Fruit fly (Drosophila melanogaster) whole organism, prepupa: ENCODE results near the gene frc.

Source experiments
- CG10669 ChIP-seq: fragments of 200-800 bp; sonication (Bioruptor generic); optimal IDR thresholded peaks from 3 replicates; lab custom pipeline; 2018; ENCODE audit warnings: missing biosample characterization, mild to moderate bottlenecking, missing genetic modification characterization, moderate library complexity
- CG11294 ChIP-seq: fragments of 200-800 bp; sonication (Bioruptor generic); IDR thresholded peaks from 2 replicates; pipeline ENCODE4 v1.3.6; 2022; ENCODE audit warnings: missing biosample characterization, missing genetic modification characterization
- CG11762 ChIP-seq: fragments of 200-800 bp; sonication (Bioruptor generic); optimal IDR thresholded peaks from 3 replicates; lab custom pipeline; 2016; ENCODE audit warnings: missing biosample characterization, missing genetic modification characterization; ENCODE audit not compliant: insufficient read depth
- CG11902 ChIP-seq: fragments of 200-800 bp; sonication (Bioruptor generic); optimal IDR thresholded peaks from 3 replicates; lab custom pipeline; 2016; ENCODE audit warnings: missing biosample characterization, missing genetic modification characterization
- CG16779 ChIP-seq: fragments of 200-800 bp; sonication (Bioruptor generic); optimal IDR thresholded peaks from 3 replicates; lab custom pipeline; 2017; ENCODE audit warnings: missing biosample characterization, mild to moderate bottlenecking, missing genetic modification characterization
- CG3032 ChIP-seq: fragments of 200-800 bp; optimal IDR thresholded peaks from 2 replicates; lab custom pipeline; 2019; ENCODE audit warnings: missing biosample characterization, mild to moderate bottlenecking, missing genetic modification characterization, moderate library complexity
- CG31627 ChIP-seq: fragments of 200-800 bp; sonication (Bioruptor generic); optimal IDR thresholded peaks from 3 replicates; lab custom pipeline; 2016; ENCODE audit warnings: missing biosample characterization, missing genetic modification characterization
- CG32006 ChIP-seq: fragments of 200-800 bp; sonication (Bioruptor generic); optimal IDR thresholded peaks from 3 replicates; lab custom pipeline; 2017; ENCODE audit warnings: missing biosample characterization, mild to moderate bottlenecking, missing genetic modification characterization
- CG34406 ChIP-seq: fragments of 200-800 bp; sonication (Bioruptor generic); optimal IDR thresholded peaks from 3 replicates; lab custom pipeline; 2016; ENCODE audit warnings: missing biosample characterization, missing genetic modification characterization
- CG3919 ChIP-seq: fragments of 200-800 bp; sonication (Bioruptor generic); optimal IDR thresholded peaks from 3 replicates; lab custom pipeline; 2016; ENCODE audit warnings: missing biosample characterization, missing genetic modification characterization
- CG4318 ChIP-seq: fragments of 200-800 bp; sonication (Bioruptor generic); optimal IDR thresholded peaks from 3 replicates; lab custom pipeline; 2017; ENCODE audit warnings: missing biosample characterization, mild to moderate bottlenecking, missing genetic modification characterization
- CG6163 ChIP-seq: fragments of 200-800 bp; sonication (Bioruptor generic); IDR thresholded peaks from 3 replicates; pipeline ENCODE4 v1.3.6; 2022; ENCODE audit warnings: missing biosample characterization, missing genetic modification characterization
- CG6276 ChIP-seq: fragments of 200-800 bp; sonication (Bioruptor generic); optimal IDR thresholded peaks from 2 replicates; lab custom pipeline; 2017; ENCODE audit warnings: missing biosample characterization, mild to moderate bottlenecking, missing genetic modification characterization
- CG6792 ChIP-seq: fragments of 200-800 bp; sonication (Bioruptor generic); optimal IDR thresholded peaks from 3 replicates; lab custom pipeline; 2016; ENCODE audit warnings: missing biosample characterization, missing genetic modification characterization
- CG6854 ChIP-seq: fragments of 200-800 bp; sonication (Bioruptor generic); optimal IDR thresholded peaks from 2 replicates; lab custom pipeline; 2017; ENCODE audit warnings: missing biosample characterization, mild to moderate bottlenecking, missing genetic modification characterization
- CG7368 ChIP-seq: fragments of 200-800 bp; sonication (Bioruptor generic); optimal IDR thresholded peaks from 3 replicates; lab custom pipeline; 2016; ENCODE audit warnings: missing biosample characterization, missing genetic modification characterization
- CG8119 ChIP-seq: fragments of 200-800 bp; sonication (Bioruptor generic); IDR thresholded peaks from 3 replicates; pipeline ENCODE4 v1.3.6; 2022; ENCODE audit warnings: missing biosample characterization, missing genetic modification characterization
- CG8319 ChIP-seq: fragments of 200-800 bp; sonication (Bioruptor generic); optimal IDR thresholded peaks from 3 replicates; lab custom pipeline; 2016; ENCODE audit warnings: missing biosample characterization, missing genetic modification characterization
- CG8632 ChIP-seq: fragments of 200-800 bp; sonication (Bioruptor generic); optimal IDR thresholded peaks from 3 replicates; lab custom pipeline; 2016; ENCODE audit warnings: missing biosample characterization, missing genetic modification characterization
- Eip75B ChIP-seq: fragments of 200-800 bp; sonication (Bioruptor generic); optimal IDR thresholded peaks from 3 replicates; lab custom pipeline; 2016; ENCODE audit warnings: missing biosample characterization, missing genetic modification characterization
- Eip78C ChIP-seq: fragments of 200-800 bp; sonication (Bioruptor generic); peaks from one replicate; lab custom pipeline; 2016; ENCODE audit warnings: missing biosample characterization, missing genetic modification characterization
- Eip93F ChIP-seq: fragments of 200-800 bp; sonication (Bioruptor generic); optimal IDR thresholded peaks from 2 replicates; lab custom pipeline; 2016; ENCODE audit warnings: missing biosample characterization, mild to moderate bottlenecking, missing genetic modification characterization
- Ets21C ChIP-seq: fragments of 200-800 bp; sonication (Bioruptor generic); optimal IDR thresholded peaks from 3 replicates; lab custom pipeline; 2016; ENCODE audit warnings: missing biosample characterization, missing genetic modification characterization
- Ets96B ChIP-seq: fragments of 200-800 bp; optimal IDR thresholded peaks from 2 replicates; lab custom pipeline; 2019; ENCODE audit warnings: missing biosample characterization, mild to moderate bottlenecking, missing genetic modification characterization, moderate library complexity
- Hr38 ChIP-seq: sonication (Bioruptor generic); optimal IDR thresholded peaks from 2 replicates; lab custom pipeline; 2016; ENCODE audit warnings: missing biosample characterization, missing genetic modification characterization
- Hr39 ChIP-seq: fragments of 200-800 bp; sonication (Bioruptor generic); optimal IDR thresholded peaks from 2 replicates; lab custom pipeline; 2016; ENCODE audit warnings: missing biosample characterization, missing genetic modification characterization
- Hr4 ChIP-seq: fragments of 200-800 bp; sonication (Bioruptor generic); optimal IDR thresholded peaks from 3 replicates; lab custom pipeline; 2016; ENCODE audit warnings: missing biosample characterization, missing genetic modification characterization
- Met ChIP-seq: fragments of 200-800 bp; sonication (Bioruptor generic); optimal IDR thresholded peaks from 3 replicates; lab custom pipeline; 2016; ENCODE audit warnings: missing biosample characterization, missing genetic modification characterization
- OdsH ChIP-seq: fragments of 200-800 bp; sonication (Bioruptor generic); optimal IDR thresholded peaks from 3 replicates; lab custom pipeline; 2016; ENCODE audit warnings: missing biosample characterization, missing genetic modification characterization
- Smox ChIP-seq: fragments of 200-800 bp; sonication (Bioruptor generic); optimal IDR thresholded peaks from 3 replicates; lab custom pipeline; 2016; ENCODE audit warnings: missing biosample characterization, missing genetic modification characterization
- Sox102F ChIP-seq: fragments of 200-800 bp; sonication (Bioruptor generic); optimal IDR thresholded peaks from 2 replicates; lab custom pipeline; 2016; ENCODE audit warnings: missing biosample characterization, mild to moderate bottlenecking, missing genetic modification characterization
- Sox14 ChIP-seq: fragments of 200-800 bp; sonication (Bioruptor generic); optimal IDR thresholded peaks from 3 replicates; lab custom pipeline; 2016; ENCODE audit warnings: missing biosample characterization, missing genetic modification characterization
- achi ChIP-seq: fragments of 200-800 bp; sonication (Bioruptor generic); optimal IDR thresholded peaks from 3 replicates; lab custom pipeline; 2016; ENCODE audit warnings: missing biosample characterization, missing genetic modification characterization
- acj6 ChIP-seq: fragments of 200-800 bp; sonication (Bioruptor generic); optimal IDR thresholded peaks from 3 replicates; lab custom pipeline; 2016; ENCODE audit warnings: missing biosample characterization, missing genetic modification characterization
- cyc ChIP-seq: fragments of 200-800 bp; sonication (Bioruptor generic); optimal IDR thresholded peaks from 3 replicates; lab custom pipeline; 2016; ENCODE audit warnings: missing biosample characterization, missing genetic modification characterization
- dac ChIP-seq: fragments of 200-800 bp; sonication (Bioruptor generic); optimal IDR thresholded peaks from 2 replicates; lab custom pipeline; 2017; ENCODE audit warnings: missing biosample characterization, mild to moderate bottlenecking, missing genetic modification characterization
- dsx ChIP-seq: fragments of 200-800 bp; optimal IDR thresholded peaks from 3 replicates; lab custom pipeline; 2019; ENCODE audit warnings: missing biosample characterization, mild to moderate bottlenecking, missing genetic modification characterization, moderate library complexity; ENCODE audit not compliant: poor library complexity, severe bottlenecking
- eg ChIP-seq: fragments of 200-800 bp; sonication (Bioruptor generic); IDR thresholded peaks from 3 replicates; pipeline ENCODE4 v1.3.6; 2022; ENCODE audit warnings: missing biosample characterization, missing genetic modification characterization
- esn ChIP-seq: fragments of 200-800 bp; sonication (Bioruptor generic); optimal IDR thresholded peaks from 2 replicates; lab custom pipeline; 2016; ENCODE audit warnings: missing biosample characterization, mild to moderate bottlenecking, missing genetic modification characterization, moderate library complexity
- fd59A ChIP-seq: fragments of 200-800 bp; sonication (Bioruptor generic); optimal IDR thresholded peaks from 2 replicates; lab custom pipeline; 2017; ENCODE audit warnings: missing biosample characterization, mild to moderate bottlenecking, missing genetic modification characterization, missing genetic modification reagents
- fd85E ChIP-seq: fragments of 200-800 bp; sonication (Bioruptor generic); optimal IDR thresholded peaks from 3 replicates; lab custom pipeline; 2016; ENCODE audit warnings: missing biosample characterization, missing genetic modification characterization
- fkh ChIP-seq: fragments of 200-800 bp; sonication (Bioruptor generic); optimal IDR thresholded peaks from 3 replicates; lab custom pipeline; 2017; ENCODE audit warnings: missing biosample characterization, mild to moderate bottlenecking, missing genetic modification characterization, moderate library complexity
- lz ChIP-seq: fragments of 200-800 bp; sonication (Bioruptor generic); optimal IDR thresholded peaks from 3 replicates; lab custom pipeline; 2016; ENCODE audit warnings: missing biosample characterization, missing genetic modification characterization
- pdm3 ChIP-seq: fragments of 200-800 bp; sonication (Bioruptor generic); optimal IDR thresholded peaks from 3 replicates; lab custom pipeline; 2016; ENCODE audit warnings: missing biosample characterization, missing genetic modification characterization
- ss ChIP-seq, 2 experiments: fragments of 200-800 bp; sonication (Bioruptor generic); optimal IDR thresholded peaks; 2 replicates in 1 of 2; 3 replicates in 1 of 2; lab custom pipeline; 2017 to 2018; ENCODE audit warnings: mild to moderate bottlenecking in 2 of 2, missing biosample characterization in 2 of 2, missing genetic modification characterization in 2 of 2, moderate library complexity in 1 of 2
- svp ChIP-seq: fragments of 200-800 bp; sonication (Bioruptor generic); peaks from one replicate; lab custom pipeline; 2016; ENCODE audit warnings: missing biosample characterization, missing genetic modification characterization
- topi ChIP-seq: fragments of 200-800 bp; sonication (Bioruptor generic); optimal IDR thresholded peaks from 3 replicates; lab custom pipeline; 2016; ENCODE audit warnings: missing biosample characterization, missing genetic modification characterization
- vri ChIP-seq: fragments of 200-800 bp; sonication (Bioruptor generic); optimal IDR thresholded peaks from 3 replicates; lab custom pipeline; 2016; ENCODE audit warnings: missing biosample characterization, mild to moderate bottlenecking, missing genetic modification characterization

frc gene

DNA sequence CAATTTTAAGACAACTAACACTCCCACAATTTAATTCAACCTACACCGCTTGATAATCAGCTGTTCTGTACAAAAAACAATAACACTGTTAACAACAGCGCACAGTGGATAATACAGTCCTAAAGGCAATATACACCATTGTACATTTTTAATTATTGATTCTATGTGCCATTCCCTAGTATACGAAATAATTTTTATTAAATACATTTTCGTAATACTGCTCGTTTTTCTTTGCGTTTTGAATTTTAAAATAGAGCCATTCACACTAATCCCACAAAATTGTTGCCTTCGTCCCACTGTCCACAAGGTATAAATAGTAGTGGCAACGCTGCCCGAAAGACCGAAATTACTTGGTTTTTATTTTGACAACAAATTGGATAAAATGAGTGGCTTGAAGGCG, 565 bp upstream of the frc start, which contains the start of the genes Coq4 and CG32176 (continued):
- TF ChIP-seq CG6276 (GFP tag; lab: Kevin White, UChicago) (peak; percentile 89), CG32006 (peak; percentile 97), CG7368 (GFP tag; lab: Kevin White, UChicago) (peak; percentile 96), Eip93F (GFP tag; lab: Kevin White, UChicago) (peak; percentile 93), CG3032 (tag; lab: Kevin White, UChicago) (peak; percentile 96), CG31627 (GFP tag; lab: Kevin White, UChicago) (peak; percentile 99), Smox (GFP tag; lab: Kevin White, UChicago) (peak; percentile 98), fd59A (peak; percentile 88), CG11294 (GFP tag; lab: Robert Waterston, UW) (peak; percentile 92), OdsH (GFP tag; lab: Kevin White, UChicago) (peak; percentile 99), Ets21C (GFP tag; lab: Kevin White, UChicago) (peak; percentile 98), eg (GFP tag; lab: Robert Waterston, UW) (peak; percentile 97), lz (peak; percentile 98), Hr38 (GFP tag; lab: Kevin White, UChicago) (peak; percentile 96), CG8119 (GFP tag; lab: Robert Waterston, UW) (peak; percentile 93), dsx (GFP tag; lab: Kevin White, UChicago) (peak; percentile 90), fd85E (peak; percentile 94), CG3919 (GFP tag; lab: Kevin White, UChicago) (peak; percentile 98), Sox14 (peak; percentile 98), esn (GFP tag; lab: Kevin White, UChicago) (peak; percentile 99), CG11902 (peak; percentile 96), Eip78C (GFP tag; lab: Kevin White, UChicago) (peak; percentile 99), CG6163 (peak; percentile 97), achi (GFP tag; lab: Kevin White, UChicago) (peak; percentile 96), CG8632 (GFP tag; lab: Kevin White, UChicago) (peak; percentile 94), CG16779 (tag; lab: Kevin White, UChicago) (peak; percentile 83), topi (GFP tag; lab: Kevin White, UChicago) (peak; percentile 97), Met (GFP tag; lab: Kevin White, UChicago) (peak; percentile 97), ss (GFP tag; optimal IDR thresholded peaks at IDR 0.05; lab: Kevin White, UChicago) (peak; percentile 77 to 89), Hr39 (GFP tag; lab: Kevin White, UChicago) (peak; percentile 99), CG8319 (peak; percentile 95), acj6 (GFP tag; lab: Kevin White, UChicago) (peak; percentile 98), CG11762 (GFP tag; lab: Kevin White, UChicago) (peak; percentile 97), svp (peak; percentile 99)

DNA sequence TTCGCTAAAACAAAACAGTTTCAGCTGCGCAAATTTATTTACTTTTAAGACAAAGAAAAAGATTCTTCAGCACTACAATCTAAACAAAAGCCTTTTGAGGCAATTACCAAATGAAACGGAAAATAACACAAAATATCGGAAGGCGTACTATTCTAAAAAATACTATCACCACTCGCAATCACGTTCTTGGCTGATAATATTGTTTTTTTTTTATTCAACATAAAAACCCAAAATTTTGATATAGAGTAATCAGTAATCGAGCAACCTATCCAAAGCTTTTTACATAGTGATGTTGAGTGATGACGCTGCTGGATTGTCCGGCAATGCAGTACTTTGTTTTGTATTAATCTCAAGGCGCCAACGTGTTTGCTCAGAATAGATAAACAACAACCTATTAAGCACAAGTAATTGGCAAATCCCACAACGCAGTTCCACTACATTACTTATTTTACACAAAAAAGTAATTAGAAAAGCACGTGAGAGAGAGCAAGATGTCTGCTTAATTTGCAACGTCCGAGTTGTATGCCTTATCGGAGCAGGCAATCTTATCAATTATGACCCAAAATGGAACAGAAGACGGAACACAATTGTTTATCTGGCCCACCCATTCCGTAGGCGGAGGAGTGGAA, 1.9 kb downstream of the frc start:
- TF ChIP-seq Hr38 (GFP tag; lab: Kevin White, UChicago) (no peak), CG3919 (GFP tag; lab: Kevin White, UChicago) (peak; percentile 19), CG10669 (GFP tag; lab: Kevin White, UChicago) (no peak), pdm3 (GFP tag; lab: Kevin White, UChicago) (peak; percentile 14), Eip93F (GFP tag; lab: Kevin White, UChicago) (peak; percentile 34), Met (GFP tag; lab: Kevin White, UChicago) (peak; percentile 29), CG6276 (GFP tag; lab: Kevin White, UChicago) (no peak), CG34406 (GFP tag; lab: Kevin White, UChicago) (no peak), Sox102F (GFP tag; lab: Kevin White, UChicago) (no peak), Ets96B (tag; lab: Kevin White, UChicago) (no peak), fkh (peak; percentile 37), CG4318 (no peak), CG16779 (tag; lab: Kevin White, UChicago) (no peak), fd85E (no peak), CG11902 (no peak), Hr4 (GFP tag; lab: Kevin White, UChicago) (peak; percentile 39), achi (GFP tag; lab: Kevin White, UChicago) (no peak), Sox14 (peak; percentile 37), CG6792 (GFP tag; lab: Kevin White, UChicago) (no peak), CG11294 (GFP tag; lab: Robert Waterston, UW) (no peak), CG31627 (GFP tag; lab: Kevin White, UChicago) (peak; percentile 7), svp (no peak), Eip75B (GFP tag; lab: Kevin White, UChicago) (no peak), dac (no peak), vri (GFP tag; lab: Kevin White, UChicago) (peak; percentile 29), CG8119 (GFP tag; lab: Robert Waterston, UW) (peak; percentile 24; the same call in 1 of the 3 replicates), CG6854 (GFP tag; lab: Kevin White, UChicago) (no peak), Smox (GFP tag; lab: Kevin White, UChicago) (peak; percentile 1), cyc (no peak)
